Fruit fly (Drosophila melanogaster) whole organism, embryonic: ENCODE data around the gene CG6574.

Source experiments
- Bgb ChIP-seq: fragments of 200-800 bp; sonication (Bioruptor generic); IDR thresholded peaks from 2 replicates; pipeline ENCODE4 v1.3.6; 2022; ENCODE audit warnings: missing biosample characterization, missing genetic modification characterization; ENCODE audit not compliant: partially characterized antibody
- CG11695 ChIP-seq: fragments of 200-800 bp; sonication (Bioruptor generic); IDR thresholded peaks from 3 replicates; pipeline ENCODE4 v1.3.6; 2022; ENCODE audit warnings: missing biosample characterization, missing genetic modification characterization
- CG1233 ChIP-seq: fragments of 200-800 bp; sonication (Bioruptor generic); optimal IDR thresholded peaks from 4 replicates; lab custom pipeline; 2018; ENCODE audit warnings: missing biosample characterization, mild to moderate bottlenecking, missing genetic modification characterization
- CG12391 ChIP-seq: fragments of 200-800 bp; sonication (Bioruptor generic); optimal IDR thresholded peaks from 3 replicates; lab custom pipeline; 2018; ENCODE audit warnings: missing biosample characterization, mild to moderate bottlenecking, missing genetic modification characterization, moderate library complexity
- CG13287 ChIP-seq: fragments of 200-800 bp; sonication (Bioruptor generic); IDR thresholded peaks from 2 replicates; pipeline ENCODE4 v1.3.6; 2022; ENCODE audit warnings: missing biosample characterization, missing genetic modification characterization; ENCODE audit not compliant: partially characterized antibody
- CG15269 ChIP-seq: fragments of 200-800 bp; sonication (Bioruptor generic); optimal IDR thresholded peaks from 2 replicates; lab custom pipeline; 2018; ENCODE audit warnings: missing biosample characterization, mild to moderate bottlenecking, missing genetic modification characterization, moderate library complexity
- CG16815 ChIP-seq: fragments of 200-800 bp; sonication (Bioruptor generic); optimal IDR thresholded peaks from 3 replicates; lab custom pipeline; 2017; ENCODE audit warnings: missing biosample characterization, mild to moderate bottlenecking, missing genetic modification characterization
- CG17385 ChIP-seq: fragments of 200-800 bp; sonication (Bioruptor generic); optimal IDR thresholded peaks from 3 replicates; lab custom pipeline; 2018; ENCODE audit warnings: missing biosample characterization, mild to moderate bottlenecking, missing genetic modification characterization
- CG2199 ChIP-seq: fragments of 200-800 bp; sonication (Bioruptor generic); IDR thresholded peaks from 3 replicates; pipeline ENCODE4 v1.3.6; 2022; ENCODE audit warnings: missing biosample characterization, missing genetic modification characterization
- CG2875 ChIP-seq: fragments of 200-800 bp; sonication (Bioruptor generic); optimal IDR thresholded peaks from 2 replicates; lab custom pipeline; 2017; ENCODE audit warnings: missing biosample characterization, mild to moderate bottlenecking, missing genetic modification characterization, missing genetic modification reagents
- CG3281 ChIP-seq: fragments of 200-800 bp; sonication (Bioruptor generic); optimal IDR thresholded peaks from 3 replicates; lab custom pipeline; 2017; ENCODE audit warnings: missing biosample characterization, mild to moderate bottlenecking, missing genetic modification characterization
- CG34422 ChIP-seq: fragments of 200-800 bp; sonication (Bioruptor generic); IDR thresholded peaks from 3 replicates; pipeline ENCODE4 v1.3.6; 2022; ENCODE audit warnings: missing biosample characterization, missing genetic modification characterization
- CG4282 ChIP-seq: fragments of 200-800 bp; sonication (Bioruptor generic); optimal IDR thresholded peaks from 2 replicates; lab custom pipeline; 2016; ENCODE audit warnings: missing biosample characterization, missing genetic modification characterization
- CG4404 ChIP-seq: fragments of 200-800 bp; sonication (Bioruptor generic); IDR thresholded peaks from 2 replicates; pipeline ENCODE4 v1.3.6; 2022; ENCODE audit warnings: missing biosample characterization, missing genetic modification characterization
- CG4617 ChIP-seq: fragments of 200-800 bp; sonication (Bioruptor generic); optimal IDR thresholded peaks from 3 replicates; lab custom pipeline; 2016; ENCODE audit warnings: missing biosample characterization, missing genetic modification characterization, borderline replicate concordance
- CG6272 ChIP-seq: fragments of 200-800 bp; sonication (Bioruptor generic); IDR thresholded peaks from 2 replicates; pipeline ENCODE4 v1.3.6; 2022; ENCODE audit warnings: missing biosample characterization, missing genetic modification characterization
- CG6854 ChIP-seq: fragments of 200-800 bp; sonication (Bioruptor generic); optimal IDR thresholded peaks from 3 replicates; lab custom pipeline; 2017; ENCODE audit warnings: missing biosample characterization, mild to moderate bottlenecking, missing genetic modification characterization
- CG7786 ChIP-seq: fragments of 200-800 bp; sonication (Bioruptor generic); optimal IDR thresholded peaks from 2 replicates; lab custom pipeline; 2016; ENCODE audit warnings: missing biosample characterization, missing genetic modification characterization
- CG7839 ChIP-seq: fragments of 200-800 bp; sonication (Bioruptor generic); optimal IDR thresholded peaks from 3 replicates; lab custom pipeline; 2018; ENCODE audit warnings: missing biosample characterization, mild to moderate bottlenecking, missing genetic modification characterization, moderate library complexity
- CG7963 ChIP-seq: fragments of 200-800 bp; sonication (Bioruptor generic); IDR thresholded peaks from 3 replicates; pipeline ENCODE4 v1.3.6; 2022; ENCODE audit warnings: missing biosample characterization, missing genetic modification characterization; ENCODE audit not compliant: partially characterized antibody
- CG7987 ChIP-seq: fragments of 200-800 bp; sonication (Bioruptor generic); optimal IDR thresholded peaks from 2 replicates; lab custom pipeline; 2018; ENCODE audit warnings: missing biosample characterization, mild to moderate bottlenecking, missing genetic modification characterization, moderate library complexity
- CG8359 ChIP-seq: fragments of 200-800 bp; sonication (Bioruptor generic); optimal IDR thresholded peaks from 2 replicates; lab custom pipeline; 2017; ENCODE audit warnings: missing biosample characterization, mild to moderate bottlenecking, missing genetic modification characterization, borderline replicate concordance
- CG9215 ChIP-seq: fragments of 200-800 bp; sonication (Bioruptor generic); IDR thresholded peaks from 2 replicates; pipeline ENCODE4 v1.3.6; 2022; ENCODE audit warnings: missing biosample characterization, missing genetic modification characterization
- CTCF ChIP-seq: fragments of 200-800 bp; sonication (Bioruptor generic); optimal IDR thresholded peaks from 2 replicates; lab custom pipeline; 2017; ENCODE audit warnings: missing biosample characterization, mild to moderate bottlenecking, missing genetic modification characterization, moderate library complexity
- Camta ChIP-seq: fragments of 200-800 bp; sonication (Bioruptor generic); optimal IDR thresholded peaks from 2 replicates; lab custom pipeline; 2016; ENCODE audit warnings: missing biosample characterization, missing genetic modification characterization
- Dad ChIP-seq: fragments of 200-800 bp; sonication (Bioruptor generic); optimal IDR thresholded peaks from 3 replicates; lab custom pipeline; 2016; ENCODE audit warnings: missing biosample characterization, missing genetic modification characterization
- Elba2 ChIP-seq: fragments of 200-800 bp; sonication (Bioruptor generic); optimal IDR thresholded peaks from 3 replicates; lab custom pipeline; 2016; ENCODE audit warnings: missing biosample characterization, missing genetic modification characterization
- Ets97D ChIP-seq: fragments of 200-800 bp; sonication (Bioruptor generic); optimal IDR thresholded peaks from 3 replicates; lab custom pipeline; 2016; ENCODE audit warnings: missing biosample characterization, missing genetic modification characterization
- Gug ChIP-seq: fragments of 200-800 bp; sonication (Bioruptor generic); IDR thresholded peaks from 4 replicates; pipeline ENCODE4 v1.3.6; 2022; ENCODE audit warnings: missing biosample characterization, missing genetic modification characterization
- Hr78 ChIP-seq, 2 experiments: fragments of 200-800 bp in 1 of 2; fragments of >200 bp in 1 of 2; sonication (Bioruptor generic) in 1 of 2; optimal IDR thresholded peaks; 2 replicates each; lab custom pipeline; 2017 to 2019; ENCODE audit warnings: missing biosample characterization in 2 of 2, missing genetic modification characterization in 2 of 2, mild to moderate bottlenecking in 1 of 2, moderate library complexity in 1 of 2
- Lim3 ChIP-seq: fragments of 200-800 bp; sonication (Bioruptor generic); IDR thresholded peaks from 2 replicates; pipeline ENCODE4 v1.3.6; 2022; ENCODE audit warnings: missing biosample characterization, missing genetic modification characterization
- MTF-1 ChIP-seq: fragments of 200-800 bp; sonication (Bioruptor generic); optimal IDR thresholded peaks from 2 replicates; lab custom pipeline; 2018; ENCODE audit warnings: missing biosample characterization, mild to moderate bottlenecking, missing genetic modification characterization, borderline replicate concordance
- Mes4 ChIP-seq: fragments of 200-800 bp; sonication (Bioruptor generic); optimal IDR thresholded peaks from 2 replicates; lab custom pipeline; 2016; ENCODE audit warnings: missing biosample characterization, missing genetic modification characterization
- Oli ChIP-seq: fragments of 200-800 bp; sonication (Bioruptor generic); optimal IDR thresholded peaks from 2 replicates; lab custom pipeline; 2018; ENCODE audit warnings: missing biosample characterization, mild to moderate bottlenecking, missing genetic modification characterization, moderate library complexity
- Pdp1 ChIP-seq, 2 experiments: fragments of 200-800 bp; sonication (Bioruptor generic); optimal IDR thresholded peaks; 3 replicates each; lab custom pipeline; 2016; ENCODE audit warnings: missing biosample characterization in 2 of 2, missing genetic modification characterization in 2 of 2, mild to moderate bottlenecking in 1 of 2, moderate library complexity in 1 of 2
- Xrp1 ChIP-seq: fragments of 200-800 bp; sonication (Bioruptor generic); IDR thresholded peaks from 2 replicates; pipeline ENCODE4 v1.3.6; 2022; ENCODE audit warnings: missing biosample characterization, missing genetic modification characterization
- YL-1 ChIP-seq: fragments of 200-800 bp; sonication (Bioruptor generic); optimal IDR thresholded peaks from 3 replicates; lab custom pipeline; 2017; ENCODE audit warnings: missing biosample characterization, mild to moderate bottlenecking, missing genetic modification characterization
- bab2 ChIP-seq: fragments of 200-800 bp; sonication (Bioruptor generic); optimal IDR thresholded peaks from 2 replicates; lab custom pipeline; 2016; ENCODE audit warnings: missing biosample characterization, missing genetic modification characterization
- crc ChIP-seq: fragments of 200-800 bp; sonication (Bioruptor generic); optimal IDR thresholded peaks from 2 replicates; lab custom pipeline; 2016; ENCODE audit warnings: missing biosample characterization, missing genetic modification characterization
- croc ChIP-seq: fragments of 200-800 bp; sonication (Bioruptor generic); conservative IDR thresholded peaks from 3 replicates; pipeline ENCODE4 v1.3.6; 2022; ENCODE audit warnings: missing biosample characterization, missing genetic modification characterization
- ems ChIP-seq: fragments of 200-800 bp; sonication (Bioruptor generic); optimal IDR thresholded peaks from 3 replicates; lab custom pipeline; 2016; ENCODE audit warnings: missing biosample characterization, missing genetic modification characterization
- fu2 ChIP-seq: fragments of 200-800 bp; sonication (Bioruptor generic); optimal IDR thresholded peaks from 2 replicates; lab custom pipeline; 2016; ENCODE audit warnings: missing biosample characterization, missing genetic modification characterization
- her ChIP-seq: fragments of 200-800 bp; sonication (Bioruptor generic); optimal IDR thresholded peaks from 2 replicates; lab custom pipeline; 2016; ENCODE audit warnings: missing biosample characterization, missing genetic modification characterization
- lbe ChIP-seq: fragments of 200-800 bp; sonication (Bioruptor generic); optimal IDR thresholded peaks from 2 replicates; lab custom pipeline; 2016; ENCODE audit warnings: missing biosample characterization, mild to moderate bottlenecking, missing genetic modification characterization
- sd ChIP-seq: fragments of 200-800 bp; sonication (Bioruptor generic); optimal IDR thresholded peaks from 3 replicates; lab custom pipeline; 2018; ENCODE audit warnings: missing biosample characterization, mild to moderate bottlenecking, missing genetic modification characterization, moderate library complexity
- sens ChIP-seq: fragments of 200-800 bp; sonication (Bioruptor generic); peaks from one replicate; lab custom pipeline; 2016; ENCODE audit warnings: missing biosample characterization, missing genetic modification characterization
- so ChIP-seq: fragments of 200-800 bp; sonication (Bioruptor generic); IDR thresholded peaks from 3 replicates; pipeline ENCODE4 v1.3.6; 2022; ENCODE audit warnings: missing biosample characterization, missing genetic modification characterization
- tup ChIP-seq: fragments of 200-800 bp; sonication (Bioruptor generic); optimal IDR thresholded peaks from 2 replicates; lab custom pipeline; 2016; ENCODE audit warnings: missing biosample characterization, mild to moderate bottlenecking, missing genetic modification characterization, moderate library complexity
- zfh2 ChIP-seq: fragments of 200-800 bp; sonication (Bioruptor generic); optimal IDR thresholded peaks from 2 replicates; lab custom pipeline; 2016; ENCODE audit warnings: missing biosample characterization, missing genetic modification characterization

Gene CG6574

dm6 chr3R:10870561-10870960 lies 7.8 kb upstream of the CG6574 start (continued):
- peak in 1 of 2 experiments; percentile 58 for TF ChIP-seq Pdp1 (GFP tag; optimal IDR thresholded peaks at IDR 0.05; lab: Kevin White, UChicago)
- peak in 1 of 2 experiments; percentile 12 for TF ChIP-seq Hr78 (GFP tag; optimal IDR thresholded peaks at IDR 0.05; lab: Kevin White, UChicago)
- TF ChIP-seq sens (GFP tag; lab: Kevin White, UChicago), result peak; percentile 37

DNA sequence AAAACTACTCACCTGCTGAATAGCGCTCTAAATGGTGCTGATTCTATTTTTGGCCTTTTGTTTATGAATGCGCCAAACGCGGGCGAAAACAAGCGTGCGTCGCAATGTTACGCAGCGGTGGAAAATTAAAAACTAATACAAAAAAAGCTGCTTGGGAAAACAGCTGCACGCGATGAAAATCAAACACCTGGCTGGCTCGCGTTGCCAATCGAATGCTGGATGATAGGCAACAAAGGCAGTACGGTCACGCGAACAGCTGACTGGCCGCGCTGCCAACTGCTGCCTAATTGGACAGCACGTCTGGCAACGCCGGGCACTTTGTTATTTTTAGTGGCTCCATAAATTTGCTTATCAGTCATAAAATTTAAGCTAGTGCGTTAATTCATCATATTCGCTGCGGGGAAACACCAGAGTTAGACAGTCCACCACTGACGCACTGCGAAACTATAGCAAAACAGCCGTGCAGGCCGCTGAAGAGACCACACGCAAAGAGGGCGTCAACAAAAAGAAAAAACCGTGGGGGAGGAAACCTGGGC lies 5.7 kb upstream of the CG6574 start, which contains the start of the genes SelR and Tsp86D:
Gene SelR (minus strand): TSS at position 216 of the 536 bp plus-strand sequence.
Gene Tsp86D (plus strand): TSS at position 282 of the 536 bp plus-strand sequence.
- TF ChIP-seq CG12391 (tag; lab: Kevin White, UChicago), result peak; percentile 33
- peak; percentile 42 for TF ChIP-seq CG6854 (GFP tag; lab: Kevin White, UChicago)
- TF ChIP-seq tup (GFP tag; lab: Kevin White, UChicago), result no peak
- no peak for TF ChIP-seq croc (GFP tag; lab: Robert Waterston, UW)
- TF ChIP-seq zfh2, result no peak
- TF ChIP-seq CG1233, result peak; percentile 48
- TF ChIP-seq fu2 (GFP tag; lab: Kevin White, UChicago), result no peak
- TF ChIP-seq CTCF, result peak; percentile 65
- TF ChIP-seq crc (GFP tag; lab: Kevin White, UChicago), result no peak
- peak; percentile 35 for TF ChIP-seq CG15269 (tag; lab: Kevin White, UChicago)
- peak; percentile 69 for TF ChIP-seq CG3281
- TF ChIP-seq CG7987 (GFP tag; lab: Kevin White, UChicago), result peak; percentile 64
- no peak for TF ChIP-seq CG2875 (GFP tag; lab: Kevin White, UChicago)
- no peak for TF ChIP-seq CG9215 (GFP tag; lab: Robert Waterston, UW)
- no peak for TF ChIP-seq Gug (GFP tag; lab: Robert Waterston, UW)
- 0 out of 3 replicates have a peak, but pooled peaks have one; percentile 26 for TF ChIP-seq CG11695
- no peak for TF ChIP-seq CG6272 (GFP tag; lab: Robert Waterston, UW)
- peak; percentile 15 for TF ChIP-seq her (GFP tag; lab: Kevin White, UChicago)
- TF ChIP-seq Xrp1 (GFP tag; lab: Robert Waterston, UW), result no peak
- TF ChIP-seq CG7786, result no peak
- no peak for TF ChIP-seq CG4282 (GFP tag; lab: Kevin White, UChicago)
- peak; percentile 81 for TF ChIP-seq CG13287 (GFP tag; lab: Robert Waterston, UW)
- TF ChIP-seq Bgb (GFP tag; lab: Robert Waterston, UW), result peak; percentile 74
- TF ChIP-seq bab2 (GFP tag; lab: Kevin White, UChicago), result no peak
- TF ChIP-seq ems (GFP tag; lab: Kevin White, UChicago), result no peak
- TF ChIP-seq CG7963, result peak; percentile 25; the same call in 1 of the 3 replicates
- peak; percentile 85 for TF ChIP-seq sd
- peak; percentile 39 for TF ChIP-seq CG7839 (tag; lab: Kevin White, UChicago)
- peak; percentile 86 for TF ChIP-seq CG4617 (GFP tag; lab: Kevin White, UChicago)
- TF ChIP-seq CG16815 (GFP tag; lab: Kevin White, UChicago), result no peak
- no peak for TF ChIP-seq CG8359 (GFP tag; lab: Kevin White, UChicago)
- peak; percentile 68 for TF ChIP-seq Elba2 (GFP tag; lab: Kevin White, UChicago)
- peak; percentile 69 for TF ChIP-seq Ets97D (GFP tag; lab: Kevin White, UChicago)
- TF ChIP-seq CG4404, result no peak
- peak; percentile 95 for TF ChIP-seq YL-1 (GFP tag; lab: Kevin White, UChicago)
- TF ChIP-seq Lim3, result no peak
- peak; percentile 70; the same call in 1 of the 3 replicates for TF ChIP-seq CG34422 (GFP tag; lab: Robert Waterston, UW)
- no peak for TF ChIP-seq Oli (tag; lab: Kevin White, UChicago)
- TF ChIP-seq Camta (GFP tag; lab: Kevin White, UChicago), result no peak
- no peak for TF ChIP-seq CG17385 (GFP tag; lab: Kevin White, UChicago)
- no peak for TF ChIP-seq CG2199 (GFP tag; lab: Robert Waterston, UW)
- no peak for TF ChIP-seq Dad (GFP tag; lab: Kevin White, UChicago)
- no peak for TF ChIP-seq lbe (GFP tag; lab: Kevin White, UChicago)
- no peak; the same call in 2 of the 3 replicates for TF ChIP-seq so (GFP tag; lab: Robert Waterston, UW)
- TF ChIP-seq Mes4, result no peak
- TF ChIP-seq MTF-1 (GFP tag; lab: Kevin White, UChicago), result peak; percentile 55
